Worm (Caenorhabditis elegans): ENCODE results near the gene srw-36.

Gene srw-36

ce11 chrV:16674399-16674798, 8.6 kb upstream of the srw-36 start:
- no peak for TF ChIP-seq dpff-1 (tag; optimal IDR thresholded peaks at IDR 0.05)
- TF ChIP-seq ztf-26 (tag; optimal IDR thresholded peaks at IDR 0.05): no peak
- TF ChIP-seq gei-17 (GFP tag; optimal IDR thresholded peaks at IDR 0.05): no peak
- no peak for TF ChIP-seq pha-4 (tag; optimal IDR thresholded peaks at IDR 0.05)
- no peak for TF ChIP-seq let-607 (tag; optimal IDR thresholded peaks at IDR 0.05)
- TF ChIP-seq nhr-90 (tag; optimal IDR thresholded peaks at IDR 0.05): no peak
- no peak for TF ChIP-seq lsy-27 (tag; optimal IDR thresholded peaks at IDR 0.05; ENCODE audit: borderline replicate concordance, insufficient read depth)
- TF ChIP-seq dox-1 (GFP tag; IDR thresholded peaks at IDR 0.05): no peak
- no peak for TF ChIP-seq snpc-1.3 (tag; optimal IDR thresholded peaks at IDR 0.05; ENCODE audit: insufficient read depth)
- TF ChIP-seq Y53G8AR.9 (GFP tag; conservative IDR thresholded peaks at IDR 0.05): no peak
- TF ChIP-seq ztf-3 (GFP tag; optimal IDR thresholded peaks at IDR 0.05): no peak
- no peak for TF ChIP-seq F55B11.4 (tag; optimal IDR thresholded peaks at IDR 0.05; ENCODE audit: borderline replicate concordance, insufficient read depth)
- no peak for TF ChIP-seq lag-1 (GFP tag; IDR thresholded peaks at IDR 0.05)

- TF ChIP-seq egrh-3 (GFP tag; IDR thresholded peaks at IDR 0.05) (no peak), K12H6.12 (tag; optimal IDR thresholded peaks at IDR 0.05) (no peak), xnd-1 (tag; optimal IDR thresholded peaks at IDR 0.05) (no peak), bed-1 (GFP tag; IDR thresholded peaks at IDR 0.05) (no peak), hmg-1.2 (GFP tag; IDR thresholded peaks at IDR 0.05) (no peak), ztf-3 (GFP tag; optimal IDR thresholded peaks at IDR 0.05) (no peak), lsy-27 (tag; optimal IDR thresholded peaks at IDR 0.05; ENCODE audit: borderline replicate concordance, insufficient read depth) (no peak), ceh-100 (GFP tag; IDR thresholded peaks at IDR 0.05) (no peak), pbrm-1 (GFP tag; IDR thresholded peaks at IDR 0.05) (no peak), aptf-2 (GFP tag; conservative IDR thresholded peaks at IDR 0.05) (no peak), B0336.3 (GFP tag; IDR thresholded peaks at IDR 0.05) (no peak), madf-8 (GFP tag; conservative IDR thresholded peaks at IDR 0.05) (no peak), madf-10 (tag; optimal IDR thresholded peaks at IDR 0.05) (no peak), pha-4 (tag; optimal IDR thresholded peaks at IDR 0.05) (no peak), F22D6.2 (tag; optimal IDR thresholded peaks at IDR 0.05) (no peak), T26A5.8 (tag; optimal IDR thresholded peaks at IDR 0.05) (no peak)
Observed at ce11 chrV:16675553-16675952, 7.4 kb upstream of the srw-36 start, which contains the start of gene srz-1. srz-1 (plus strand) TSS chrV:16675853.

ce11 chrV:16679237-16679636, 3.7 kb upstream of the srw-36 start, which contains the start of gene srz-103:
srz-103 (minus strand) TSS chrV:16679337.
- no peak for TF ChIP-seq dpff-1 (tag; optimal IDR thresholded peaks at IDR 0.05)
- TF ChIP-seq nfyb-1 (GFP tag; IDR thresholded peaks at IDR 0.05): no peak
- no peak for TF ChIP-seq F57A8.1 (GFP tag; optimal IDR thresholded peaks at IDR 0.05)
- no peak for TF ChIP-seq rcor-1 (GFP tag; IDR thresholded peaks at IDR 0.05)
- TF ChIP-seq tlf-1 (GFP tag; optimal IDR thresholded peaks at IDR 0.05): no peak
- no peak for TF ChIP-seq ztf-3 (GFP tag; optimal IDR thresholded peaks at IDR 0.05)
- no peak for TF ChIP-seq C17E4.6 (GFP tag; IDR thresholded peaks at IDR 0.05)
- no peak for TF ChIP-seq madf-10 (tag; optimal IDR thresholded peaks at IDR 0.05)
- no peak for TF ChIP-seq ceh-79 (tag; optimal IDR thresholded peaks at IDR 0.05)
- no peak for TF ChIP-seq hmg-1.2 (GFP tag; IDR thresholded peaks at IDR 0.05)
- no peak for TF ChIP-seq ztf-25 (GFP tag; IDR thresholded peaks at IDR 0.05)
- no peak for TF ChIP-seq lsl-1 (GFP tag; optimal IDR thresholded peaks at IDR 0.05)
- no peak for TF ChIP-seq somi-1 (GFP tag; optimal IDR thresholded peaks at IDR 0.05)
- no peak for TF ChIP-seq nhr-80 (tag; optimal IDR thresholded peaks at IDR 0.05)
